Fruit fly (Drosophila melanogaster) whole organism, embryonic: ENCODE data around the gene tst.

ENCODE experiments used
- C15 ChIP-seq: fragments of 200-800 bp; sonication (Bioruptor generic); IDR thresholded peaks from 3 replicates; pipeline ENCODE4 v1.3.6; 2022; ENCODE audit warnings: missing biosample characterization, missing genetic modification characterization
- CG10147 ChIP-seq: fragments of 200-800 bp; sonication (Bioruptor generic); optimal IDR thresholded peaks from 2 replicates; lab custom pipeline; 2019; ENCODE audit warnings: missing biosample characterization, mild to moderate bottlenecking, missing genetic modification characterization, moderate library complexity
- CG1024 ChIP-seq: fragments of 200-800 bp; sonication (Bioruptor generic); IDR thresholded peaks from 2 replicates; pipeline ENCODE4 v1.3.6; 2022; ENCODE audit warnings: missing biosample characterization, missing genetic modification characterization
- CG10543 ChIP-seq: fragments of 200-800 bp; sonication (Bioruptor generic); optimal IDR thresholded peaks from 3 replicates; lab custom pipeline; 2017; ENCODE audit warnings: missing biosample characterization, mild to moderate bottlenecking, missing genetic modification characterization, moderate library complexity
- CG11247 ChIP-seq: fragments of 200-800 bp; sonication (Bioruptor generic); IDR thresholded peaks from 2 replicates; pipeline ENCODE4 v1.3.6; 2022; ENCODE audit warnings: missing biosample characterization, missing genetic modification characterization
- CG12219 ChIP-seq: fragments of 200-800 bp; sonication (Bioruptor generic); optimal IDR thresholded peaks from 3 replicates; lab custom pipeline; 2018; ENCODE audit warnings: missing biosample characterization, mild to moderate bottlenecking, missing genetic modification characterization
- CG12659 ChIP-seq: fragments of 200-800 bp; sonication (Bioruptor generic); optimal IDR thresholded peaks from 3 replicates; lab custom pipeline; 2017; ENCODE audit warnings: mild to moderate bottlenecking, missing biosample characterization, missing genetic modification reagents, missing genetic modification characterization
- CG14965 ChIP-seq: fragments of 200-800 bp; sonication (Bioruptor generic); optimal IDR thresholded peaks from 2 replicates; lab custom pipeline; 2016; ENCODE audit warnings: missing biosample characterization, missing genetic modification characterization, borderline replicate concordance
- CG16779 ChIP-seq: fragments of 200-800 bp; sonication (Bioruptor generic); IDR thresholded peaks from 2 replicates; pipeline ENCODE4 v1.3.6; 2022; ENCODE audit warnings: missing biosample characterization, missing genetic modification characterization
- CG17328 ChIP-seq: fragments of 200-800 bp; sonication (Bioruptor generic); IDR thresholded peaks from 2 replicates; pipeline ENCODE4 v1.3.6; 2022; ENCODE audit warnings: missing biosample characterization, missing genetic modification characterization
- CG17385 ChIP-seq: fragments of 200-800 bp; sonication (Bioruptor generic); optimal IDR thresholded peaks from 3 replicates; lab custom pipeline; 2018; ENCODE audit warnings: missing biosample characterization, mild to moderate bottlenecking, missing genetic modification characterization
- CG17829 ChIP-seq: fragments of 200-800 bp; optimal IDR thresholded peaks from 2 replicates; lab custom pipeline; 2019; ENCODE audit warnings: missing biosample characterization, mild to moderate bottlenecking, missing genetic modification characterization, moderate library complexity
- CG33213 ChIP-seq: fragments of 200-800 bp; sonication (Bioruptor generic); optimal IDR thresholded peaks from 3 replicates; lab custom pipeline; 2016; ENCODE audit warnings: missing biosample characterization, missing genetic modification characterization
- CG3995 ChIP-seq: fragments of 200-800 bp; sonication (Bioruptor generic); optimal IDR thresholded peaks from 3 replicates; lab custom pipeline; 2016; ENCODE audit warnings: missing biosample characterization, missing genetic modification characterization
- CG4360 ChIP-seq: fragments of 200-800 bp; sonication (Bioruptor generic); IDR thresholded peaks from 2 replicates; pipeline ENCODE4 v1.3.6; 2022; ENCODE audit warnings: missing biosample characterization, missing genetic modification characterization
- CG4617 ChIP-seq: fragments of 200-800 bp; sonication (Bioruptor generic); optimal IDR thresholded peaks from 3 replicates; lab custom pipeline; 2016; ENCODE audit warnings: missing biosample characterization, missing genetic modification characterization, borderline replicate concordance
- CG4820 ChIP-seq: fragments of 200-800 bp; sonication (Bioruptor generic); optimal IDR thresholded peaks from 3 replicates; lab custom pipeline; 2016; ENCODE audit warnings: missing biosample characterization, missing genetic modification characterization
- CG6791 ChIP-seq: fragments of 200-800 bp; sonication (Bioruptor generic); IDR thresholded peaks from 3 replicates; pipeline ENCODE4 v1.3.6; 2022; ENCODE audit warnings: missing biosample characterization, missing genetic modification characterization; ENCODE audit not compliant: partially characterized antibody
- CG7963 ChIP-seq: fragments of 200-800 bp; sonication (Bioruptor generic); IDR thresholded peaks from 3 replicates; pipeline ENCODE4 v1.3.6; 2022; ENCODE audit warnings: missing biosample characterization, missing genetic modification characterization; ENCODE audit not compliant: partially characterized antibody
- CG8089 ChIP-seq: fragments of 200-800 bp; sonication (Bioruptor generic); optimal IDR thresholded peaks from 3 replicates; lab custom pipeline; 2016; ENCODE audit warnings: missing biosample characterization, missing genetic modification characterization
- CG9727 ChIP-seq: fragments of 200-800 bp; sonication (Bioruptor generic); optimal IDR thresholded peaks from 3 replicates; lab custom pipeline; 2017; ENCODE audit warnings: missing biosample characterization, mild to moderate bottlenecking, missing genetic modification characterization
- CG9932 ChIP-seq: fragments of 200-800 bp; sonication (Bioruptor generic); IDR thresholded peaks from 2 replicates; pipeline ENCODE4 v1.3.6; 2022; ENCODE audit warnings: missing biosample characterization, missing genetic modification characterization
- Chrac-16 ChIP-seq: fragments of 200-800 bp; sonication (Bioruptor generic); optimal IDR thresholded peaks from 3 replicates; lab custom pipeline; 2016; ENCODE audit warnings: missing biosample characterization, missing genetic modification characterization
- D19A ChIP-seq: fragments of 200-800 bp; optimal IDR thresholded peaks from 3 replicates; lab custom pipeline; 2019; ENCODE audit warnings: missing biosample characterization, mild to moderate bottlenecking, missing genetic modification characterization, moderate library complexity
- Dip3 ChIP-seq: fragments of 200-800 bp; sonication (Bioruptor generic); optimal IDR thresholded peaks from 3 replicates; lab custom pipeline; 2016; ENCODE audit warnings: missing biosample characterization, missing genetic modification characterization
- ERR ChIP-seq: fragments of 200-800 bp; sonication (Bioruptor generic); optimal IDR thresholded peaks from 2 replicates; lab custom pipeline; 2016; ENCODE audit warnings: missing biosample characterization, missing genetic modification characterization
- Ets65A ChIP-seq: fragments of 200-800 bp; sonication (Bioruptor generic); peaks from one replicate; lab custom pipeline; 2016; ENCODE audit warnings: missing biosample characterization, missing genetic modification characterization
- H2.0 ChIP-seq: fragments of 200-800 bp; sonication (Bioruptor generic); IDR thresholded peaks from 2 replicates; pipeline ENCODE4 v1.3.6; 2022; ENCODE audit warnings: missing biosample characterization, missing genetic modification characterization
- HmgD ChIP-seq: fragments of 200-800 bp; sonication (Bioruptor generic); optimal IDR thresholded peaks from 3 replicates; lab custom pipeline; 2016; ENCODE audit warnings: missing biosample characterization, missing genetic modification characterization
- Hr39 ChIP-seq: fragments of >200 bp; optimal IDR thresholded peaks from 2 replicates; lab custom pipeline; 2017
- Hr51 ChIP-seq, 2 experiments: fragments of 200-800 bp; sonication (Bioruptor generic); optimal IDR thresholded peaks; 2 replicates in 1 of 2; 3 replicates in 1 of 2; lab custom pipeline; 2016 to 2018; ENCODE audit warnings: missing biosample characterization in 2 of 2, missing genetic modification characterization in 2 of 2, mild to moderate bottlenecking in 1 of 2, moderate library complexity in 1 of 2
- Max ChIP-seq: fragments of 200-800 bp; sonication (Bioruptor generic); optimal IDR thresholded peaks from 2 replicates; lab custom pipeline; 2016; ENCODE audit warnings: missing biosample characterization, mild to moderate bottlenecking, missing genetic modification characterization
- Nf-YC ChIP-seq: fragments of 200-800 bp; optimal IDR thresholded peaks from 3 replicates; lab custom pipeline; 2019; ENCODE audit warnings: missing biosample characterization, mild to moderate bottlenecking, missing genetic modification characterization, moderate library complexity
- Six4 ChIP-seq: fragments of 200-800 bp; sonication (Bioruptor generic); optimal IDR thresholded peaks from 2 replicates; lab custom pipeline; 2016; ENCODE audit warnings: missing biosample characterization, missing genetic modification characterization
- btn ChIP-seq: fragments of 200-800 bp; sonication (Bioruptor generic); optimal IDR thresholded peaks from 2 replicates; lab custom pipeline; 2016; ENCODE audit warnings: missing biosample characterization, missing genetic modification characterization
- caup ChIP-seq: fragments of 200-800 bp; sonication (Bioruptor generic); optimal IDR thresholded peaks from 3 replicates; lab custom pipeline; 2017; ENCODE audit warnings: missing biosample characterization, mild to moderate bottlenecking, missing genetic modification characterization, moderate library complexity; ENCODE audit not compliant: severe bottlenecking
- cwo ChIP-seq: fragments of 200-800 bp; sonication (Bioruptor generic); optimal IDR thresholded peaks from 3 replicates; lab custom pipeline; 2017; ENCODE audit warnings: missing biosample characterization, missing genetic modification characterization, mild to moderate bottlenecking, moderate library complexity, missing genetic modification reagents
- fd64A ChIP-seq: fragments of 200-800 bp; sonication (Bioruptor generic); optimal IDR thresholded peaks from 3 replicates; lab custom pipeline; 2018; ENCODE audit warnings: missing biosample characterization, mild to moderate bottlenecking, missing genetic modification characterization
- gro ChIP-seq: fragments of 200-800 bp; sonication (Bioruptor generic); optimal IDR thresholded peaks from 2 replicates; lab custom pipeline; 2016; ENCODE audit warnings: missing biosample characterization, missing genetic modification characterization
- mirr ChIP-seq: fragments of 200-800 bp; sonication (Bioruptor generic); optimal IDR thresholded peaks from 3 replicates; lab custom pipeline; 2018; ENCODE audit warnings: missing biosample characterization, mild to moderate bottlenecking, missing genetic modification characterization
- nmo ChIP-seq: fragments of 200-800 bp; sonication (Bioruptor generic); optimal IDR thresholded peaks from 2 replicates; lab custom pipeline; 2018; ENCODE audit warnings: missing biosample characterization, mild to moderate bottlenecking, missing genetic modification characterization, moderate library complexity
- ranshi ChIP-seq: fragments of 200-800 bp; sonication (Bioruptor generic); IDR thresholded peaks from 2 replicates; pipeline ENCODE4 v1.3.6; 2022; ENCODE audit warnings: missing biosample characterization, missing genetic modification characterization
- sens-2 ChIP-seq: fragments of 200-800 bp; sonication (Bioruptor generic); IDR thresholded peaks from 2 replicates; pipeline ENCODE4 v1.3.6; 2022; ENCODE audit warnings: missing biosample characterization, missing genetic modification characterization
- seq ChIP-seq: fragments of 200-800 bp; sonication (Bioruptor generic); IDR thresholded peaks from 2 replicates; pipeline ENCODE4 v1.3.6; 2022; ENCODE audit warnings: missing biosample characterization, missing genetic modification characterization
- shn ChIP-seq: fragments of 200-800 bp; sonication (Bioruptor generic); optimal IDR thresholded peaks from 3 replicates; lab custom pipeline; 2016; ENCODE audit warnings: missing biosample characterization, missing genetic modification characterization
- sna ChIP-seq: fragments of 200-800 bp; sonication (Bioruptor generic); IDR thresholded peaks from 2 replicates; pipeline ENCODE4 v1.3.6; 2022; ENCODE audit warnings: missing biosample characterization, missing genetic modification characterization; ENCODE audit not compliant: partially characterized antibody
- sob ChIP-seq: fragments of 200-800 bp; sonication (Bioruptor generic); IDR thresholded peaks from 2 replicates; pipeline ENCODE4 v1.3.6; 2022; ENCODE audit warnings: missing biosample characterization, missing genetic modification characterization
- ssp ChIP-seq: fragments of 200-800 bp; sonication (Bioruptor generic); IDR thresholded peaks from 2 replicates; pipeline ENCODE4 v1.3.6; 2022; ENCODE audit warnings: missing biosample characterization, missing genetic modification characterization
- trem ChIP-seq: fragments of 200-800 bp; optimal IDR thresholded peaks from 3 replicates; lab custom pipeline; 2019; ENCODE audit warnings: missing biosample characterization, mild to moderate bottlenecking, missing genetic modification characterization, moderate library complexity
- tup ChIP-seq: fragments of 200-800 bp; sonication (Bioruptor generic); optimal IDR thresholded peaks from 2 replicates; lab custom pipeline; 2016; ENCODE audit warnings: missing biosample characterization, mild to moderate bottlenecking, missing genetic modification characterization, moderate library complexity
- unpg ChIP-seq: fragments of 200-800 bp; sonication (Bioruptor generic); optimal IDR thresholded peaks from 3 replicates; lab custom pipeline; 2018; ENCODE audit warnings: missing biosample characterization, mild to moderate bottlenecking, missing genetic modification characterization, moderate library complexity
- z ChIP-seq: fragments of 200-800 bp; sonication (Bioruptor generic); IDR thresholded peaks from 3 replicates; pipeline ENCODE4 v1.3.6; 2022; ENCODE audit warnings: missing biosample characterization, missing genetic modification characterization

Gene tst

DNA sequence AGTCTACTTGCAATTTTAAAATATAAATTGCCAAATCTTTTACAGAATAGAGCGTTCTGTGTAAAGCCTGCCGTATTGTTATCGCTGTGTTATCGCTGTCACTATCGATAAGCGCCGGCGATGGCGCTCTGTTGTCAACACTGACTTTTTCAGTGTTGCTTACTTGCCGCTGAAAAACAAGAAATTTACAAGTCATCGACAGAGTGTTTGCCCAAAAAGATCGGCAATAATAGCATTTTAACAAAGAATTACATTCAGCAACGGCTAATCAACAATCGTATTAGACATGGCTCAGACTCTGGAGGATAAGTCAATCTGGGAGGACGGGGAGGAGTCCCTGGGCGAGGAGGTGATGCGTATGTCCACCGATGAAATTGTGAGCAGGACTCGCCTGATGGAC is 19.9 kb downstream of the tst start, which contains the start of the genes RanBP3 and Rpt5 (continued):
- TF ChIP-seq Ets65A (GFP tag; lab: Kevin White, UChicago) (peak; percentile 91), CG4617 (GFP tag; lab: Kevin White, UChicago) (peak; percentile 96), fd64A (GFP tag; lab: Kevin White, UChicago) (no peak), ranshi (no peak), sens-2 (GFP tag; lab: Robert Waterston, UW) (no peak), unpg (GFP tag; lab: Kevin White, UChicago) (no peak), CG12219 (GFP tag; lab: Kevin White, UChicago) (no peak), CG1024 (no peak), Hr39 (lab: Kevin White, UChicago) (no peak), CG4820 (GFP tag; lab: Kevin White, UChicago) (peak; percentile 3), CG10543 (GFP tag; lab: Kevin White, UChicago) (no peak), tup (GFP tag; lab: Kevin White, UChicago) (no peak), CG7963 (GFP tag; lab: Robert Waterston, UW) (peak; percentile 76), CG17385 (no peak), CG9932 (peak; percentile 83), caup (GFP tag; lab: Kevin White, UChicago) (peak; percentile 75), CG17328 (GFP tag; lab: Robert Waterston, UW) (no peak), CG4360 (GFP tag; lab: Robert Waterston, UW) (no peak), D19A (tag; lab: Kevin White, UChicago) (no peak), nmo (GFP tag; lab: Kevin White, UChicago) (peak; percentile 35), Nf-YC (tag; lab: Kevin White, UChicago) (no peak), CG33213 (peak; percentile 61), CG9727 (GFP tag; lab: Kevin White, UChicago) (no peak), cwo (GFP tag; lab: Kevin White, UChicago) (no peak), CG11247 (peak; percentile 65; the same call in 1 of the 2 replicates), CG17829 (tag; lab: Kevin White, UChicago) (peak; percentile 50), Hr51 (GFP tag; optimal IDR thresholded peaks at IDR 0.05; lab: Kevin White, UChicago) (peak in 1 of 2 experiments; percentile 56), Dip3 (GFP tag; lab: Kevin White, UChicago) (peak; percentile 69), btn (GFP tag; lab: Kevin White, UChicago) (no peak), Six4 (peak; percentile 14), trem (tag; lab: Kevin White, UChicago) (peak; percentile 34), CG12659 (GFP tag; lab: Kevin White, UChicago) (peak; percentile 82), Chrac-16 (peak; percentile 34), seq (GFP tag; lab: Robert Waterston, UW) (no peak), CG10147 (GFP tag; lab: Kevin White, UChicago) (peak; percentile 10), HmgD (GFP tag; lab: Kevin White, UChicago) (peak; percentile 55), CG16779 (GFP tag; lab: Robert Waterston, UW) (no peak), Max (GFP tag; lab: Kevin White, UChicago) (peak; percentile 27), CG3995 (peak; percentile 35), C15 (GFP tag; lab: Robert Waterston, UW) (no peak), ERR (GFP tag; lab: Kevin White, UChicago) (peak; percentile 77), ssp (GFP tag; lab: Robert Waterston, UW) (peak; percentile 27; the same call in 1 of the 2 replicates), shn (GFP tag; lab: Kevin White, UChicago) (peak; percentile 36), CG14965 (GFP tag; lab: Kevin White, UChicago) (no peak), CG8089 (GFP tag; lab: Kevin White, UChicago) (no peak), sna (GFP tag; lab: Robert Waterston, UW) (peak; percentile 68), CG6791 (GFP tag; lab: Robert Waterston, UW) (peak; percentile 90), mirr (GFP tag; lab: Kevin White, UChicago) (peak; percentile 44), gro (GFP tag; lab: Kevin White, UChicago) (peak; percentile 70), z (GFP tag; lab: Robert Waterston, UW) (no peak), H2.0 (no peak), sob (peak; percentile 90)
